Worm (Caenorhabditis elegans) whole organism, young adult: ENCODE measurements around the gene nas-16.
"Not testable (repeated sequence)": the region's sequence is repeated elsewhere in the genome, so short reads cannot be mapped to it uniquely, and the experiment has no call there.

Experiments used
- dpl-1 ChIP-seq: fragments of 150-350 bp; optimal IDR thresholded peaks from 2 replicates; lab custom pipeline; 2014; ENCODE audit warnings: missing biosample characterization, missing genetic modification reagents, missing genetic modification characterization
- xnd-1 ChIP-seq: sonication (generic microtip); optimal IDR thresholded peaks from 2 replicates; lab custom pipeline; 2016; ENCODE audit warnings: missing genotype, missing genetic modification reagents, missing genetic modification characterization, missing compliant biosample characterization

DNA sequence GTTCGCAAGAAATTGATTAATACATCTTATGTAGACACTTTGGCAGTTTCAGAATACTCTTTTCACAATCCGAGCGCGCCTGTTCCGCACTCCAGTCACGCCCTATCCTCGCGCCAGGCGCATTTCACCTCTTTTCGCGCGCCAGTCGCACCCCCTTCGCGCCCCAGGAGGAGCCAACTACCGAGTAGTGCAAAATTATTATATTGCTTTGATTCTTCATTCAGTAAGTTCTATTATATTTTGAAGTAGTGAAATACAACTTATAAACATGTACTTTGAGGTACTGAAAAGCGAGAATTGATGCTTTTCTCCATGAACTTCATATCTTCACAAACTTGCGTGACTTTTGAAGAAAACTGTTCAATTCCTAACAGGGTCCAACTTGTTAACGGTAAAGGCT, 4.0 kb downstream of the nas-16 start, which contains the start of gene nas-18:
- TF ChIP-seq dpl-1 (GFP tag; lab: Kevin White, UChicago); xnd-1 (tag; lab: Kevin White, UChicago): not testable (repeated sequence)
